Fruit fly (Drosophila melanogaster) whole organism, embryonic: ENCODE data around the gene Vps52.

Experiments
- Aef1 ChIP-seq: fragments of 200-800 bp; sonication (Bioruptor generic); IDR thresholded peaks from 3 replicates; pipeline ENCODE4 v1.3.6; 2022; ENCODE audit warnings: missing biosample characterization, missing genetic modification characterization
- C15 ChIP-seq: fragments of 200-800 bp; sonication (Bioruptor generic); IDR thresholded peaks from 3 replicates; pipeline ENCODE4 v1.3.6; 2022; ENCODE audit warnings: missing biosample characterization, missing genetic modification characterization
- CG10274 ChIP-seq: fragments of 200-800 bp; sonication (Bioruptor generic); optimal IDR thresholded peaks from 3 replicates; lab custom pipeline; 2017; ENCODE audit warnings: missing biosample characterization, mild to moderate bottlenecking, missing genetic modification characterization
- CG10321 ChIP-seq: fragments of 200-800 bp; sonication (Bioruptor generic); IDR thresholded peaks from 2 replicates; pipeline ENCODE4 v1.3.6; 2022; ENCODE audit warnings: missing biosample characterization, missing genetic modification characterization
- CG10462 ChIP-seq: fragments of 200-800 bp; sonication (Bioruptor generic); optimal IDR thresholded peaks from 2 replicates; lab custom pipeline; 2016; ENCODE audit warnings: missing biosample characterization, missing genetic modification characterization
- CG12236 ChIP-seq: fragments of 200-800 bp; sonication (Bioruptor generic); optimal IDR thresholded peaks from 2 replicates; lab custom pipeline; 2016; ENCODE audit warnings: missing biosample characterization, missing genetic modification characterization
- CG13123 ChIP-seq: fragments of 200-800 bp; sonication (Bioruptor generic); optimal IDR thresholded peaks from 2 replicates; lab custom pipeline; 2016; ENCODE audit warnings: missing biosample characterization, missing genetic modification characterization
- CG14441 ChIP-seq: fragments of 200-800 bp; sonication (Bioruptor generic); IDR thresholded peaks from 2 replicates; pipeline ENCODE4 v1.3.6; 2022; ENCODE audit warnings: missing biosample characterization, missing genetic modification characterization
- CG16815 ChIP-seq: fragments of 200-800 bp; sonication (Bioruptor generic); optimal IDR thresholded peaks from 3 replicates; lab custom pipeline; 2017; ENCODE audit warnings: missing biosample characterization, mild to moderate bottlenecking, missing genetic modification characterization
- CG17186 ChIP-seq: fragments of 200-800 bp; sonication (Bioruptor generic); optimal IDR thresholded peaks from 3 replicates; lab custom pipeline; 2017; ENCODE audit warnings: missing biosample characterization, missing genetic modification reagents, missing genetic modification characterization
- CG17568 ChIP-seq: fragments of 200-800 bp; sonication (Bioruptor generic); optimal IDR thresholded peaks from 2 replicates; lab custom pipeline; 2018; ENCODE audit warnings: missing biosample characterization, mild to moderate bottlenecking, missing genetic modification characterization, moderate library complexity
- CG17912 ChIP-seq: fragments of 200-800 bp; sonication (Bioruptor generic); optimal IDR thresholded peaks from 2 replicates; lab custom pipeline; 2018; ENCODE audit warnings: missing biosample characterization, mild to moderate bottlenecking, missing genetic modification characterization
- CG18476 ChIP-seq: fragments of 200-800 bp; sonication (Bioruptor generic); optimal IDR thresholded peaks from 2 replicates; lab custom pipeline; 2016; ENCODE audit warnings: missing biosample characterization, mild to moderate bottlenecking, missing genetic modification characterization
- CG34224 ChIP-seq: fragments of 200-800 bp; sonication (Bioruptor generic); IDR thresholded peaks from 3 replicates; pipeline ENCODE4 v1.3.6; 2022; ENCODE audit warnings: missing biosample characterization, missing genetic modification characterization; ENCODE audit not compliant: partially characterized antibody
- CG34422 ChIP-seq: fragments of 200-800 bp; sonication (Bioruptor generic); IDR thresholded peaks from 3 replicates; pipeline ENCODE4 v1.3.6; 2022; ENCODE audit warnings: missing biosample characterization, missing genetic modification characterization
- CG4404 ChIP-seq: fragments of 200-800 bp; sonication (Bioruptor generic); IDR thresholded peaks from 2 replicates; pipeline ENCODE4 v1.3.6; 2022; ENCODE audit warnings: missing biosample characterization, missing genetic modification characterization
- CG4617 ChIP-seq: fragments of 200-800 bp; sonication (Bioruptor generic); optimal IDR thresholded peaks from 3 replicates; lab custom pipeline; 2016; ENCODE audit warnings: missing biosample characterization, missing genetic modification characterization, borderline replicate concordance
- CG6765 ChIP-seq: fragments of 200-800 bp; sonication (Bioruptor generic); optimal IDR thresholded peaks from 3 replicates; lab custom pipeline; 2017; ENCODE audit warnings: missing biosample characterization, mild to moderate bottlenecking, missing genetic modification characterization
- CG7271 ChIP-seq: fragments of 200-800 bp; sonication (Bioruptor generic); optimal IDR thresholded peaks from 2 replicates; lab custom pipeline; 2018; ENCODE audit warnings: missing biosample characterization, mild to moderate bottlenecking, missing genetic modification characterization, moderate library complexity
- CG7745 ChIP-seq: fragments of 200-800 bp; sonication (Bioruptor generic); optimal IDR thresholded peaks from 2 replicates; lab custom pipeline; 2018; ENCODE audit warnings: missing biosample characterization, mild to moderate bottlenecking, missing genetic modification characterization, moderate library complexity
- CG7987 ChIP-seq: fragments of 200-800 bp; sonication (Bioruptor generic); optimal IDR thresholded peaks from 2 replicates; lab custom pipeline; 2018; ENCODE audit warnings: missing biosample characterization, mild to moderate bottlenecking, missing genetic modification characterization, moderate library complexity
- CG8290 ChIP-seq, 3 experiments: fragments of 200-800 bp; sonication (Bioruptor generic); optimal IDR thresholded peaks; 2 replicates each; lab custom pipeline; 2016 to 2019; ENCODE audit warnings: missing biosample characterization in 3 of 3, missing genetic modification characterization in 3 of 3, mild to moderate bottlenecking in 2 of 3, moderate library complexity in 1 of 3
- CG9876 ChIP-seq: fragments of 200-800 bp; sonication (Bioruptor generic); optimal IDR thresholded peaks from 2 replicates; lab custom pipeline; 2016; ENCODE audit warnings: missing biosample characterization, missing genetic modification characterization
- CG9932 ChIP-seq: fragments of 200-800 bp; sonication (Bioruptor generic); IDR thresholded peaks from 2 replicates; pipeline ENCODE4 v1.3.6; 2022; ENCODE audit warnings: missing biosample characterization, missing genetic modification characterization
- CHES-1-like ChIP-seq: fragments of 200-800 bp; sonication (Bioruptor generic); optimal IDR thresholded peaks from 2 replicates; lab custom pipeline; 2016; ENCODE audit warnings: missing biosample characterization, missing genetic modification characterization
- Dref ChIP-seq: fragments of 200-800 bp; sonication (Bioruptor generic); IDR thresholded peaks from 2 replicates; pipeline ENCODE4 v1.3.6; 2022; ENCODE audit warnings: missing biosample characterization, missing genetic modification characterization
- Fer2 ChIP-seq: fragments of 200-800 bp; sonication (Bioruptor generic); optimal IDR thresholded peaks from 2 replicates; lab custom pipeline; 2018; ENCODE audit warnings: missing biosample characterization, mild to moderate bottlenecking, missing genetic modification characterization, moderate library complexity
- HLH4C ChIP-seq: fragments of 200-800 bp; sonication (Bioruptor generic); IDR thresholded peaks from 3 replicates; pipeline ENCODE4 v1.3.6; 2022; ENCODE audit warnings: missing biosample characterization, missing genetic modification characterization; ENCODE audit not compliant: partially characterized antibody
- Med ChIP-seq: fragments of 200-800 bp; sonication (Bioruptor generic); peaks from one replicate; lab custom pipeline; 2016; ENCODE audit warnings: missing biosample characterization, missing genetic modification characterization, mild to moderate bottlenecking, inconsistent platforms, moderate library complexity
- Meics ChIP-seq: fragments of 200-800 bp; sonication (Bioruptor generic); optimal IDR thresholded peaks from 2 replicates; lab custom pipeline; 2017; ENCODE audit warnings: missing biosample characterization, mild to moderate bottlenecking, missing genetic modification characterization
- Stat92E ChIP-seq, 3 experiments: fragments of >200 bp in 2 of 3; fragments of 200-800 bp in 1 of 3; sonication (Bioruptor generic) in 1 of 3; optimal IDR thresholded peaks; 2 replicates each; lab custom pipeline; 2017 to 2019; ENCODE audit warnings: missing biosample characterization in 3 of 3, missing genetic modification characterization in 3 of 3, mild to moderate bottlenecking in 1 of 3, moderate library complexity in 1 of 3
- TFAM ChIP-seq: fragments of 200-800 bp; sonication (Bioruptor generic); optimal IDR thresholded peaks from 2 replicates; lab custom pipeline; 2017; ENCODE audit warnings: missing biosample characterization, missing genetic modification characterization, inconsistent platforms
- Xbp1 ChIP-seq: fragments of 200-800 bp; sonication (Bioruptor generic); optimal IDR thresholded peaks from 3 replicates; lab custom pipeline; 2016; ENCODE audit warnings: missing biosample characterization, mild to moderate bottlenecking, missing genetic modification characterization
- ase ChIP-seq: fragments of 200-800 bp; sonication (Bioruptor generic); IDR thresholded peaks from 3 replicates; pipeline ENCODE4 v1.3.6; 2022; ENCODE audit warnings: missing biosample characterization, missing genetic modification characterization
- az2 ChIP-seq: fragments of 200-800 bp; sonication (Bioruptor generic); optimal IDR thresholded peaks from 3 replicates; lab custom pipeline; 2016; ENCODE audit warnings: missing biosample characterization, missing genetic modification characterization
- chinmo ChIP-seq: fragments of 200-800 bp; sonication (Bioruptor generic); IDR thresholded peaks from 4 replicates; pipeline ENCODE4 v1.3.6; 2022; ENCODE audit warnings: missing biosample characterization, missing genetic modification characterization; ENCODE audit not compliant: partially characterized antibody
- crc ChIP-seq: fragments of 200-800 bp; sonication (Bioruptor generic); optimal IDR thresholded peaks from 2 replicates; lab custom pipeline; 2016; ENCODE audit warnings: missing biosample characterization, missing genetic modification characterization
- cwo ChIP-seq: fragments of 200-800 bp; sonication (Bioruptor generic); optimal IDR thresholded peaks from 3 replicates; lab custom pipeline; 2017; ENCODE audit warnings: missing biosample characterization, missing genetic modification characterization, mild to moderate bottlenecking, moderate library complexity, missing genetic modification reagents
- fd96Cb ChIP-seq: fragments of 200-800 bp; sonication (Bioruptor generic); optimal IDR thresholded peaks from 2 replicates; lab custom pipeline; 2018; ENCODE audit warnings: missing biosample characterization, mild to moderate bottlenecking, missing genetic modification characterization, moderate library complexity
- hkb ChIP-seq, 2 experiments: fragments of 200-800 bp in 1 of 2; fragments of >200 bp in 1 of 2; sonication (Bioruptor generic) in 1 of 2; IDR thresholded peaks in 1 of 2; optimal IDR thresholded peaks in 1 of 2; 2 replicates each; pipeline versions ENCODE4 v1.3.6 to Lab custom; 2017 to 2022; ENCODE audit warnings: missing biosample characterization in 1 of 2, missing genetic modification characterization in 1 of 2
- jing ChIP-seq: fragments of 200-800 bp; sonication (Bioruptor generic); optimal IDR thresholded peaks from 2 replicates; lab custom pipeline; 2018; ENCODE audit warnings: missing biosample characterization, mild to moderate bottlenecking, missing genetic modification characterization
- kah ChIP-seq: fragments of 200-800 bp; sonication (Bioruptor generic); optimal IDR thresholded peaks from 2 replicates; lab custom pipeline; 2018; ENCODE audit warnings: missing biosample characterization, mild to moderate bottlenecking, missing genetic modification characterization
- luna ChIP-seq: fragments of 200-800 bp; sonication (Bioruptor generic); optimal IDR thresholded peaks from 2 replicates; lab custom pipeline; 2016; ENCODE audit warnings: missing biosample characterization, missing genetic modification characterization
- pnt ChIP-seq: fragments of 200-800 bp; sonication (Bioruptor generic); optimal IDR thresholded peaks from 3 replicates; lab custom pipeline; 2016; ENCODE audit warnings: missing biosample characterization, missing genetic modification characterization
- row ChIP-seq: fragments of 200-800 bp; sonication (Bioruptor generic); IDR thresholded peaks from 3 replicates; pipeline ENCODE4 v1.3.6; 2022; ENCODE audit warnings: missing biosample characterization, missing genetic modification characterization
- salm ChIP-seq: fragments of 200-800 bp; sonication (Bioruptor generic); optimal IDR thresholded peaks from 2 replicates; lab custom pipeline; 2018; ENCODE audit warnings: missing biosample characterization, mild to moderate bottlenecking, missing genetic modification characterization
- so ChIP-seq: fragments of 200-800 bp; sonication (Bioruptor generic); IDR thresholded peaks from 3 replicates; pipeline ENCODE4 v1.3.6; 2022; ENCODE audit warnings: missing biosample characterization, missing genetic modification characterization
- tna ChIP-seq: fragments of 200-800 bp; sonication (Bioruptor generic); IDR thresholded peaks from 2 replicates; pipeline ENCODE4 v1.3.6; 2022; ENCODE audit warnings: missing biosample characterization, missing genetic modification characterization; ENCODE audit not compliant: partially characterized antibody

Vps52 gene

DNA sequence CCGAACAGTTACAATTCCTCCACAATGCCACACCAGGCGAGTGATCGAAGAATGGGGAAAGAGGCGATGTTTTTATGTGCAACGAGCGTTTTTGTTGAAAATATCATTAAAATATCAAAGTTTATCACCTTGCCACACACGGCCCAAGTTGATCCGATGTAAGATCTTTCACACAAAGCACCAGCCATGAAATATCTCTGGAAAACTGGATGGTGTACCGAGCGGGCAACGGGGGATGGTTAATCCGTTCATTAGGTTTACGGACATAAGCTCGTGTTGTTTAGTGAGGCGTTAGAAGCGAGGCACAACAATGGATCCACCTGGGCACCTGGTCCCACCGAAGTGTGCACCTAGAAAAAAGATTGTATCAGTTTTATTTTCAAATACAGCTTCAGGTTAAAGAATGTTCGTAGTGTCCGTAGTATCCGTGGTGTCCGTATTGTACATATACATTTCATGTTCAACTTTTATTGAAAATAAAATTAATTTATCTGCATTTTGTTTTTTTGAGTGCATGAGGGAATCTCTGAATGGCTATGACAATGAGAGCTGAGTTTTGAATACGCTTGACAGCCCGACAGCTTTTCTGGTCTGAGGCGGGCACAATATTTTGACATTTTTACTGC lies 27.1 kb downstream of the Vps52 start (continued):
- TF ChIP-seq CG9932 (GFP tag; lab: Robert Waterston, UW), result peak; percentile 61
- peak; percentile 6 for TF ChIP-seq CG7745 (tag; lab: Kevin White, UChicago)
- peak; percentile 9 for TF ChIP-seq CG10462 (GFP tag; lab: Kevin White, UChicago)
- no peak for TF ChIP-seq CG17186 (GFP tag; lab: Kevin White, UChicago)
- TF ChIP-seq CG18476, result peak; percentile 11
- TF ChIP-seq az2 (GFP tag; lab: Kevin White, UChicago), result peak; percentile 57
- peak; percentile 17 for TF ChIP-seq crc (GFP tag; lab: Kevin White, UChicago)
- TF ChIP-seq jing (GFP tag; lab: Kevin White, UChicago), result peak; percentile 36
- peak; percentile 87 for TF ChIP-seq Med (GFP tag; lab: Kevin White, UChicago)
- no peak for TF ChIP-seq CG34224 (GFP tag; lab: Robert Waterston, UW)
- peak; percentile 19 for TF ChIP-seq salm (tag; lab: Kevin White, UChicago)
- TF ChIP-seq kah (GFP tag; lab: Kevin White, UChicago), result no peak
- no peak; the same call in 1 of the 2 replicates for TF ChIP-seq CG10321 (GFP tag; lab: Robert Waterston, UW)
- no peak for TF ChIP-seq Fer2 (tag; lab: Kevin White, UChicago)
- TF ChIP-seq ase (GFP tag; lab: Robert Waterston, UW), result peak; percentile 11; the same call in 1 of the 3 replicates
- TF ChIP-seq HLH4C (GFP tag; lab: Robert Waterston, UW), result no peak
- TF ChIP-seq Stat92E (GFP tag; optimal IDR thresholded peaks at IDR 0.05; lab: Kevin White, UChicago), result no peak
- no peak for TF ChIP-seq C15 (GFP tag; lab: Robert Waterston, UW)
- TF ChIP-seq tna, result no peak
- TF ChIP-seq row, result peak; percentile 68
- no peak for TF ChIP-seq chinmo (GFP tag; lab: Robert Waterston, UW)
- peak; percentile 57 for TF ChIP-seq CG8290 (GFP tag; optimal IDR thresholded peaks at IDR 0.05; lab: Kevin White, UChicago)
- TF ChIP-seq CG8290 (tag; optimal IDR thresholded peaks at IDR 0.05; lab: Kevin White, UChicago), result peak in 1 of 2 experiments; percentile 27
- TF ChIP-seq CG4404 (GFP tag; lab: Robert Waterston, UW), result peak; percentile 53; the same call in 1 of the 2 replicates
- no peak for TF ChIP-seq CG10274 (GFP tag; lab: Kevin White, UChicago)
- TF ChIP-seq CG7271, result no peak
- TF ChIP-seq CG7987, result no peak
- TF ChIP-seq CG17568 (GFP tag; lab: Kevin White, UChicago), result peak; percentile 29
- TF ChIP-seq hkb (optimal IDR thresholded peaks at IDR 0.05; lab: Kevin White, UChicago), result no peak
- peak; percentile 70 for TF ChIP-seq hkb (GFP tag; IDR thresholded peaks at IDR 0.05; lab: Robert Waterston, UW)
- TF ChIP-seq Meics (GFP tag; lab: Kevin White, UChicago), result peak; percentile 40
- TF ChIP-seq TFAM (GFP tag; lab: Kevin White, UChicago), result no peak
- TF ChIP-seq CG14441, result peak; percentile 43
- TF ChIP-seq pnt (GFP tag; lab: Kevin White, UChicago), result peak; percentile 58
- peak; percentile 50 for TF ChIP-seq Xbp1
- peak; percentile 15 for TF ChIP-seq cwo (GFP tag; lab: Kevin White, UChicago)
- 0 out of 3 replicates have a peak, but pooled peaks have one; percentile 48 for TF ChIP-seq CG34422 (GFP tag; lab: Robert Waterston, UW)
- TF ChIP-seq CG6765 (GFP tag; lab: Kevin White, UChicago), result no peak
- peak; percentile 29; the same call in 1 of the 3 replicates for TF ChIP-seq Aef1 (GFP tag; lab: Robert Waterston, UW)
- TF ChIP-seq so (GFP tag; lab: Robert Waterston, UW), result 0 out of 3 replicates have a peak, but pooled peaks have one; percentile 45
- peak; percentile 19 for TF ChIP-seq CG16815 (GFP tag; lab: Kevin White, UChicago)
- TF ChIP-seq CHES-1-like (GFP tag; lab: Kevin White, UChicago), result no peak
- TF ChIP-seq CG9876 (GFP tag; lab: Kevin White, UChicago), result no peak
- TF ChIP-seq CG17912 (GFP tag; lab: Kevin White, UChicago), result no peak
- no peak for TF ChIP-seq Dref (GFP tag; lab: Robert Waterston, UW)
- TF ChIP-seq CG13123 (GFP tag; lab: Kevin White, UChicago), result no peak
- no peak for TF ChIP-seq CG4617 (GFP tag; lab: Kevin White, UChicago)
- TF ChIP-seq CG12236 (GFP tag; lab: Kevin White, UChicago), result peak; percentile 4
- TF ChIP-seq luna (GFP tag; lab: Kevin White, UChicago), result no peak
- TF ChIP-seq fd96Cb (tag; lab: Kevin White, UChicago), result peak; percentile 56
